Worm (Caenorhabditis elegans) whole organism, midembryonic: ENCODE measurements around the gene T05A8.7.

Source experiments
- T22C8.4 ChIP-seq: fragments of 200-800 bp; sonication (Bioruptor generic); IDR thresholded peaks from 2 replicates; pipeline ENCODE4 v1.3.6; 2022; ENCODE audit warnings: missing genetic modification characterization, missing compliant biosample characterization
- cog-1 ChIP-seq: sonication (generic microtip); optimal IDR thresholded peaks from 2 replicates; lab custom pipeline; 2016; ENCODE audit warnings: missing genetic modification characterization, missing compliant biosample characterization
- flt-1 ChIP-seq: fragments of 200-800 bp; sonication (Bioruptor generic); IDR thresholded peaks from 2 replicates; pipeline ENCODE4 v1.3.6; 2022; ENCODE audit warnings: missing genetic modification characterization, missing compliant biosample characterization
- klf-2 ChIP-seq: fragments of 200-800 bp; sonication (Bioruptor generic); conservative IDR thresholded peaks from 2 replicates; pipeline ENCODE4 v1.3.6; 2022; ENCODE audit warnings: missing genetic modification reagents, missing genetic modification characterization, missing compliant biosample characterization
- ref-1 ChIP-seq: fragments of 200-800 bp; sonication (Bioruptor generic); conservative IDR thresholded peaks from 2 replicates; pipeline ENCODE4 v1.3.6; 2022; ENCODE audit warnings: missing genetic modification reagents, missing genetic modification characterization, missing compliant biosample characterization
- tab-1 ChIP-seq: fragments of 200-800 bp; sonication (Bioruptor generic); IDR thresholded peaks from 2 replicates; pipeline ENCODE4 v1.3.6; 2022; ENCODE audit warnings: missing genetic modification characterization, missing compliant biosample characterization
- ztf-23 ChIP-seq: fragments of 200-800 bp; sonication (Bioruptor generic); IDR thresholded peaks from 2 replicates; pipeline ENCODE4 v1.3.6; 2022; ENCODE audit warnings: missing genetic modification reagents, missing genetic modification characterization, missing compliant biosample characterization
- ztf-29 ChIP-seq: fragments of 200-800 bp; sonication (Bioruptor generic); IDR thresholded peaks from 2 replicates; pipeline ENCODE4 v1.3.6; 2022; ENCODE audit warnings: missing genetic modification reagents, missing genetic modification characterization, missing compliant biosample characterization

DNA sequence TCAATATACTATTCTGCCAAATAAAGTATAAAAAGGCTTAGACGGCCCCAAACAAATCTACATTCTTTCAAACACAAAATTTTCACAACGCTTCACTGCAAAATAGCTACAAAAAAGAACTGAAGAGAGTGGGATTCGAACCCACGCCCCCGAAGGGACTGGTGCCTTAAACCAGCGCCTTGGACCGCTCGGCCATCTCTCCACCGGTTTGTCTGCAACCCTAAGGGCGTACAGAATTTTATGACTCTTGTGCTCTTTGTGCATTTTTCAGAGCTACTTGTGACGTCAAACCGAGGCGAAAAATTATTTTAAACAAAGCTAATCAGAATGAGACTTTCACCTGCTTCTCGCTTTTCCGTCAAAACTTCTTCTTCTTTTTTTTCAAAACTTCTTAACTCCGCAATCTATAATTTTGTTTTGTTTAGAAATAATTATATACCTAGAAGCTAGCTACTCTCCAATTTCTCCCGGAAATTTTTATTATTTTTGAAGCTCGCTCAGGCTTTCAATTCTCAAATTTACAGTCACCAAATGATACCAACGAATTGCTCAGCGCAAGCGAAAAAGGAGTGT, 5.9 kb downstream of the T05A8.7 start, which contains the start of gene T05A8.8:
- TF ChIP-seq ztf-23 (GFP tag; lab: Robert Waterston, UW), result no peak
- TF ChIP-seq ztf-29 (GFP tag; lab: Robert Waterston, UW), result no peak
- no peak for TF ChIP-seq flt-1 (GFP tag; lab: Robert Waterston, UW)
- TF ChIP-seq T22C8.4, result no peak
- no peak for TF ChIP-seq klf-2 (GFP tag; lab: Robert Waterston, UW)
- TF ChIP-seq cog-1, result no peak
- TF ChIP-seq ref-1, result no peak
- TF ChIP-seq tab-1 (GFP tag; lab: Robert Waterston, UW), result no peak
